Worm (Caenorhabditis elegans) whole organism, L1 larva: ENCODE measurements around the gene eral-1.
A peak's percentile ranks its signal among the peaks of the same experiment; 100 is the strongest.

ENCODE experiments used
- blmp-1 ChIP-seq: fragments of 150-350 bp; optimal IDR thresholded peaks from 2 replicates; lab custom pipeline; 2014; ENCODE audit warnings: missing biosample characterization, missing genetic modification characterization
- ceh-63 ChIP-seq: fragments of 200-800 bp; sonication (Bioruptor generic); optimal IDR thresholded peaks from 2 replicates; lab custom pipeline; 2018; ENCODE audit warnings: mild to moderate bottlenecking, missing genetic modification characterization, missing compliant biosample characterization
- ceh-8 ChIP-seq: fragments of 200-800 bp; sonication (Bioruptor generic); optimal IDR thresholded peaks from 2 replicates; lab custom pipeline; 2018; ENCODE audit warnings: mild to moderate bottlenecking, missing genetic modification characterization, moderate library complexity, missing compliant biosample characterization
- ceh-82 ChIP-seq, 3 experiments: fragments of 150-350 bp in 1 of 3; sonication (generic microtip) in 2 of 3; optimal IDR thresholded peaks; 2 replicates each; lab custom pipeline; 2014 to 2017; ENCODE audit warnings: missing biosample characterization in 3 of 3, missing genetic modification characterization in 3 of 3
- dpl-1 ChIP-seq, 3 experiments: fragments of 150-350 bp in 2 of 3; sonication (generic microtip) in 1 of 3; optimal IDR thresholded peaks; 2 replicates each; lab custom pipeline; 2014 to 2017; ENCODE audit warnings: missing biosample characterization in 3 of 3, missing genetic modification characterization in 3 of 3, missing genetic modification reagents in 3 of 3
- dsc-1 ChIP-seq: sonication (generic microtip); optimal IDR thresholded peaks from 2 replicates; lab custom pipeline; 2016; ENCODE audit warnings: mild to moderate bottlenecking, missing genetic modification characterization, missing compliant biosample characterization
- efl-1 ChIP-seq, 4 experiments: fragments of 150-350 bp; optimal IDR thresholded peaks in 3 of 4; peaks in 1 of 4; 1 replicate in 1 of 4; 2 replicates in 3 of 4; lab custom pipeline; 2014; ENCODE audit warnings: missing biosample characterization in 2 of 4, missing genetic modification characterization in 2 of 4, missing genetic modification reagents in 2 of 4
- egl-13 ChIP-seq: sonication (generic microtip); optimal IDR thresholded peaks from 2 replicates; lab custom pipeline; 2016; ENCODE audit warnings: missing genotype, missing genetic modification reagents, missing genetic modification characterization, missing compliant biosample characterization
- egl-27 ChIP-seq, 2 experiments: fragments of 150-350 bp in 1 of 2; sonication (generic microtip); optimal IDR thresholded peaks; 3 replicates each; lab custom pipeline; 2017 to 2018; ENCODE audit warnings: missing biosample characterization in 2 of 2, missing genetic modification characterization in 2 of 2, missing genetic modification reagents in 2 of 2
- elt-3 ChIP-seq, 6 experiments: fragments of 150-350 bp in 1 of 6; sonication (generic microtip); optimal IDR thresholded peaks; 2 replicates each; lab custom pipeline; 2017 to 2018; ENCODE audit warnings: missing biosample characterization in 6 of 6, missing genetic modification characterization in 6 of 6, inconsistent platforms in 1 of 6
- fkh-10 ChIP-seq: sonication (generic microtip); optimal IDR thresholded peaks from 2 replicates; lab custom pipeline; 2017; ENCODE audit warnings: missing biosample characterization, missing genetic modification reagents, missing genetic modification characterization
- fkh-4 ChIP-seq: sonication (generic microtip); optimal IDR thresholded peaks from 2 replicates; lab custom pipeline; 2016; ENCODE audit warnings: missing compliant biosample characterization, missing genetic modification characterization, borderline replicate concordance
- fkh-8 ChIP-seq: sonication (generic microtip); optimal IDR thresholded peaks from 2 replicates; lab custom pipeline; 2016; ENCODE audit warnings: mild to moderate bottlenecking, missing genetic modification characterization, missing compliant biosample characterization
- fos-1 ChIP-seq: fragments of 150-350 bp; optimal IDR thresholded peaks from 2 replicates; lab custom pipeline; 2014; ENCODE audit warnings: missing biosample characterization, missing genetic modification characterization
- hpl-2 ChIP-seq: fragments of 150-350 bp; optimal IDR thresholded peaks from 2 replicates; lab custom pipeline; 2014; ENCODE audit warnings: missing biosample characterization, missing genetic modification reagents, missing genetic modification characterization
- irx-1 ChIP-seq: sonication (generic microtip); optimal IDR thresholded peaks from 2 replicates; lab custom pipeline; 2016; ENCODE audit warnings: missing genetic modification characterization, missing compliant biosample characterization
- jun-1 ChIP-seq: fragments of 150-350 bp; optimal IDR thresholded peaks from 2 replicates; lab custom pipeline; 2014; ENCODE audit warnings: missing biosample characterization, missing genetic modification reagents, missing genetic modification characterization
- lin-14 ChIP-seq: fragments of 200-800 bp; sonication (Bioruptor generic); optimal IDR thresholded peaks from 2 replicates; lab custom pipeline; 2018; ENCODE audit warnings: mild to moderate bottlenecking, missing genetic modification characterization, moderate library complexity, missing compliant biosample characterization
- lin-35 ChIP-seq, 2 experiments: fragments of 150-350 bp; optimal IDR thresholded peaks; 2 replicates each; lab custom pipeline; 2014; ENCODE audit warnings: missing biosample characterization in 2 of 2, missing genetic modification characterization in 2 of 2, missing genetic modification reagents in 2 of 2
- lin-39 ChIP-seq: fragments of 150-350 bp; optimal IDR thresholded peaks from 2 replicates; lab custom pipeline; 2014; ENCODE audit warnings: missing biosample characterization, missing genetic modification reagents, missing genetic modification characterization
- lir-3 ChIP-seq: sonication (generic microtip); optimal IDR thresholded peaks from 2 replicates; lab custom pipeline; 2016; ENCODE audit warnings: mild to moderate bottlenecking, missing genetic modification characterization, moderate library complexity, missing compliant biosample characterization; ENCODE audit not compliant: poor library complexity
- lsy-2 ChIP-seq, 2 experiments: fragments of 150-350 bp; optimal IDR thresholded peaks; 2 replicates each; lab custom pipeline; 2014; ENCODE audit warnings: missing biosample characterization in 2 of 2, missing genetic modification characterization in 2 of 2
- mdl-1 ChIP-seq, 2 experiments: fragments of 150-350 bp; optimal IDR thresholded peaks; 2 replicates each; lab custom pipeline; 2014 to 2017; ENCODE audit warnings: missing biosample characterization in 2 of 2, missing genetic modification characterization in 2 of 2, inconsistent platforms in 1 of 2
- mef-2 ChIP-seq: fragments of 150-350 bp; optimal IDR thresholded peaks from 2 replicates; lab custom pipeline; 2014; ENCODE audit warnings: missing biosample characterization, missing genetic modification characterization
- nhr-11 ChIP-seq: fragments of 150-350 bp; optimal IDR thresholded peaks from 2 replicates; lab custom pipeline; 2014; ENCODE audit warnings: missing biosample characterization, missing genetic modification characterization
- nhr-12 ChIP-seq: sonication (generic microtip); optimal IDR thresholded peaks from 2 replicates; lab custom pipeline; 2017; ENCODE audit warnings: missing biosample characterization, missing genetic modification characterization
- nhr-19 ChIP-seq: fragments of 200-800 bp; sonication (Bioruptor generic); conservative IDR thresholded peaks from 2 replicates; pipeline ENCODE4 v1.3.6; 2022; ENCODE audit warnings: missing genetic modification characterization, missing compliant biosample characterization
- nhr-28 ChIP-seq: fragments of 150-350 bp; optimal IDR thresholded peaks from 2 replicates; lab custom pipeline; 2014; ENCODE audit warnings: missing biosample characterization, missing genetic modification characterization
- nhr-47 ChIP-seq: sonication (generic microtip); optimal IDR thresholded peaks from 2 replicates; lab custom pipeline; 2016; ENCODE audit warnings: mild to moderate bottlenecking, missing genetic modification characterization, moderate library complexity, missing compliant biosample characterization
- nhr-85 ChIP-seq: sonication (generic microtip); peaks from one replicate; lab custom pipeline; 2016; ENCODE audit warnings: missing genetic modification characterization, inconsistent platforms, missing compliant biosample characterization
- nhr-90 ChIP-seq: sonication (generic microtip); optimal IDR thresholded peaks from 2 replicates; lab custom pipeline; 2016; ENCODE audit warnings: mild to moderate bottlenecking, missing genetic modification characterization, missing compliant biosample characterization; ENCODE audit not compliant: poor library complexity
- pqm-1 ChIP-seq: sonication (generic microtip); optimal IDR thresholded peaks from 3 replicates; lab custom pipeline; 2017; ENCODE audit warnings: missing biosample characterization, missing genetic modification characterization
- snu-23 ChIP-seq: sonication (generic microtip); optimal IDR thresholded peaks from 2 replicates; lab custom pipeline; 2016; ENCODE audit warnings: missing genetic modification characterization, missing compliant biosample characterization
- sox-4 ChIP-seq: sonication (generic microtip); optimal IDR thresholded peaks from 2 replicates; lab custom pipeline; 2016; ENCODE audit warnings: missing genetic modification characterization, missing compliant biosample characterization
- sptf-1 ChIP-seq: fragments of 150-350 bp; optimal IDR thresholded peaks from 2 replicates; lab custom pipeline; 2014; ENCODE audit warnings: missing biosample characterization, missing genetic modification characterization
- sup-37 ChIP-seq: fragments of 200-800 bp; sonication (Bioruptor generic); optimal IDR thresholded peaks from 2 replicates; lab custom pipeline; 2018; ENCODE audit warnings: mild to moderate bottlenecking, missing genetic modification characterization, missing compliant biosample characterization
- swsn-7 ChIP-seq: sonication (generic microtip); optimal IDR thresholded peaks from 2 replicates; lab custom pipeline; 2016; ENCODE audit warnings: missing genetic modification characterization, missing compliant biosample characterization
- tbx-2 ChIP-seq: sonication (generic microtip); optimal IDR thresholded peaks from 2 replicates; lab custom pipeline; 2016; ENCODE audit warnings: missing genetic modification characterization, missing compliant biosample characterization
- unc-30 ChIP-seq: sonication (generic microtip); optimal IDR thresholded peaks from 2 replicates; lab custom pipeline; 2017; ENCODE audit warnings: missing biosample characterization, missing genetic modification characterization
- unc-62 ChIP-seq: fragments of 150-350 bp; optimal IDR thresholded peaks from 2 replicates; lab custom pipeline; 2014; ENCODE audit warnings: missing biosample characterization, missing genetic modification reagents, missing genetic modification characterization
- unc-86 ChIP-seq: sonication (generic microtip); optimal IDR thresholded peaks from 2 replicates; lab custom pipeline; 2016; ENCODE audit warnings: missing genetic modification characterization, missing compliant biosample characterization
- xbp-1 ChIP-seq: sonication (generic microtip); optimal IDR thresholded peaks from 2 replicates; lab custom pipeline; 2016; ENCODE audit warnings: missing genetic modification characterization, missing compliant biosample characterization
- zip-4 ChIP-seq: fragments of 200-800 bp; sonication (Bioruptor generic); optimal IDR thresholded peaks from 2 replicates; lab custom pipeline; 2018; ENCODE audit warnings: mild to moderate bottlenecking, missing genetic modification characterization, moderate library complexity, missing compliant biosample characterization

The eral-1 gene

DNA sequence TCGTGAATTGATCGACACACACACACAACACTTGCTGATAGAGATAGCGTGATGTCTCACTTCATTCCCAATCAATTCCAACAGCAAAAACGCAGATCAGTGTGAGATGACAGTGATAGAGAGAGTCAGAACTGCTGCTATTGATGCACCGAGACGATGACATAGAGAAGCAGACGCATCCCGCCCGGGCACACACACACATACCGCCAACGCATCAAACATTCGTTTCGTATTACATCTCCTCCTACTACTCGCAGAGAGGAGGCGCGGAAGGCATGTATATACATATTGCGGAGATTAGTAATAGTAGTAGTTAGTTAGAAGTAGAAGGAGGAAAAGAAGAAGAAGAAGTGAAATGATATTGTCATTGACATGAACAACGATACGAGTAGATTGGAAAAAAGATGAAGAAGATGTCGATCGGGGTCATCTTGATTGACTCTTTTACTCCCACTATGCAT, 29.9 kb upstream of the eral-1 start (continued):
- TF ChIP-seq nhr-11 (tag; lab: Kevin White, UChicago) (no peak), lin-35 (GFP tag; optimal IDR thresholded peaks at IDR 0.05; lab: Kevin White, UChicago) (peak; percentile 4 to 64), lir-3 (tag; lab: Kevin White, UChicago) (no peak), tbx-2 (tag; lab: Kevin White, UChicago) (peak; percentile 0), nhr-28 (tag; lab: Kevin White, UChicago) (no peak), jun-1 (tag; lab: Kevin White, UChicago) (peak; percentile 59), fkh-8 (tag; lab: Kevin White, UChicago) (no peak), mef-2 (tag; lab: Kevin White, UChicago) (no peak), ceh-8 (GFP tag; lab: Kevin White, UChicago) (no peak), fos-1 (tag; lab: Kevin White, UChicago) (no peak), nhr-85 (tag; lab: Kevin White, UChicago) (peak; percentile 87), ceh-63 (no peak), lin-14 (GFP tag; lab: Kevin White, UChicago) (peak; percentile 87), unc-62 (GFP tag; lab: Kevin White, UChicago) (no peak), elt-3 (tag; optimal IDR thresholded peaks at IDR 0.05; lab: Kevin White, UChicago) (peak in 5 of 6 experiments; percentile 23 to 79 (median 64)), blmp-1 (tag; lab: Kevin White, UChicago) (peak; percentile 79), ceh-82 (tag; optimal IDR thresholded peaks at IDR 0.05; lab: Kevin White, UChicago) (peak in 2 of 3 experiments; percentile 18 to 35), unc-86 (tag; lab: Kevin White, UChicago) (no peak), sox-4 (tag; lab: Kevin White, UChicago) (no peak), egl-13 (tag; lab: Kevin White, UChicago) (no peak), lin-39 (tag; lab: Kevin White, UChicago) (no peak), dpl-1 (GFP tag; optimal IDR thresholded peaks at IDR 0.05; lab: Kevin White, UChicago) (peak in 1 of 3 experiments; percentile 17), fkh-10 (GFP tag; lab: Kevin White, UChicago) (no peak), nhr-12 (no peak), swsn-7 (tag; lab: Kevin White, UChicago) (peak; percentile 36), lsy-2 (tag; optimal IDR thresholded peaks at IDR 0.05; lab: Kevin White, UChicago) (peak; percentile 26 to 55), nhr-47 (tag; lab: Kevin White, UChicago) (peak; percentile 17), egl-27 (tag; optimal IDR thresholded peaks at IDR 0.05; lab: Kevin White, UChicago) (peak; percentile 2 to 38), irx-1 (tag; lab: Kevin White, UChicago) (no peak), nhr-19 (GFP tag; lab: Robert Waterston, UW) (peak; percentile 61), xbp-1 (tag; lab: Kevin White, UChicago) (peak; percentile 25), fkh-4 (tag; lab: Kevin White, UChicago) (no peak), efl-1 (optimal IDR thresholded peaks at IDR 0.05; lab: Kevin White, UChicago) (peak; percentile 33 to 43), efl-1 (GFP tag; optimal IDR thresholded peaks at IDR 0.05 in 1 of 2; lab: Kevin White, UChicago) (no peak), mdl-1 (tag; optimal IDR thresholded peaks at IDR 0.05; lab: Kevin White, UChicago) (peak in 1 of 2 experiments; percentile 70), sup-37 (no peak), hpl-2 (no peak), sptf-1 (tag; lab: Kevin White, UChicago) (no peak)

DNA sequence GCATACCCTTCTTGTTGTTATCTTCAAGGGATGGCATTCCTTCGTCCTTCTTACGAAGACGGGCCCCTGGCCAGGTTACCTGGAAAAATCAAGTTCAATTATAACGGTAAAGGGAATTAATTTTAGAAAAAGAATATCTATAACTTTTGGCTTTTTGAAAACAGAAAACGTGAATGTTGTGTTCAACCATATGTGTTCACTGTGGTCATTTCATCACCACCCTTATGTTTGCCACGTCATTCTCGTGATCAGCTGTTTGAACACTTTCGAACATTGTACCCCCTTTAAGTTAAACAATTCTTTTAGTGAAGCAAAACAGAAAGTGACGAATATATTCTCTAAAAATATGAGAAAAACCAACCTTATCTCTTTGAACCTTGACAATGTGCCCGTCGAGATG, 29.2 kb upstream of the eral-1 start:
- no peak for TF ChIP-seq dsc-1 (tag; lab: Kevin White, UChicago)
- no peak for TF ChIP-seq efl-1 (optimal IDR thresholded peaks at IDR 0.05; lab: Kevin White, UChicago)
- TF ChIP-seq efl-1 (GFP tag; optimal IDR thresholded peaks at IDR 0.05 in 1 of 2; lab: Kevin White, UChicago): peak in 1 of 2 experiments; percentile 39
- peak; percentile 26 for TF ChIP-seq nhr-85 (tag; lab: Kevin White, UChicago)

DNA sequence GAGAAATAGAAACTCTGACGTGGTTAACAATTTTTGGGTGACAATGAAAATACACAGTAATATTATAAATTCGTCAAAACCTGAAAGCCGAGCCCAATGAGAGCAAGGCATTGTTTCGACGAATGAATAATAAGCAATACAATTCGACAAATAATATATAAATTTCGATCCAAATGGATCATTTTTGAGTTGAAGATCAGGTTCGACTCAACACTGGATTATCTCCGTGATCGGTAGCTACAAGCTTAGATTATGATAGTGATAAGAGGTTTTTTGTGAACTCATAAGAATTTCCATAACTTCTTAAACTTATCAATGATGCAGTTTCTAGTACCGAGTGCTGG, 28.3 kb upstream of the eral-1 start:
- TF ChIP-seq unc-30 (tag; lab: Kevin White, UChicago) (no peak), zip-4 (GFP tag; lab: Kevin White, UChicago) (peak; percentile 16), lin-14 (GFP tag; lab: Kevin White, UChicago) (peak; percentile 21), fkh-8 (tag; lab: Kevin White, UChicago) (no peak), snu-23 (GFP tag; lab: Kevin White, UChicago) (peak; percentile 19), jun-1 (tag; lab: Kevin White, UChicago) (peak; percentile 2), pqm-1 (tag; lab: Kevin White, UChicago) (no peak), nhr-90 (tag; lab: Kevin White, UChicago) (peak; percentile 25)
